Fruit fly (Drosophila melanogaster): ENCODE data around the gene jub.

- TF ChIP-seq CG6854 (GFP tag; optimal IDR thresholded peaks at IDR 0.05) (no peak), Blimp-1 (GFP tag; optimal IDR thresholded peaks at IDR 0.05) (no peak), Ets21C (GFP tag; optimal IDR thresholded peaks at IDR 0.05) (no peak), CG16779 (tag; optimal IDR thresholded peaks at IDR 0.05) (no peak), Sox15 (GFP tag; optimal IDR thresholded peaks at IDR 0.05) (no peak), salr (GFP tag; optimal IDR thresholded peaks at IDR 0.05) (no peak), esn (GFP tag; optimal IDR thresholded peaks at IDR 0.05) (no peak), Sox14 (GFP tag; optimal IDR thresholded peaks at IDR 0.05) (no peak), Eip93F (GFP tag; optimal IDR thresholded peaks at IDR 0.05) (no peak), Sox102F (GFP tag; optimal IDR thresholded peaks at IDR 0.05) (no peak), Met (GFP tag; optimal IDR thresholded peaks at IDR 0.05) (no peak), cyc (GFP tag; optimal IDR thresholded peaks at IDR 0.05) (no peak), CG3919 (GFP tag; optimal IDR thresholded peaks at IDR 0.05) (no peak), topi (GFP tag; optimal IDR thresholded peaks at IDR 0.05) (no peak)
Measured at dm6 chrX:13805554-13805953, 24.6 kb downstream of the jub start.

All from whole organism, prepupa.